Worm (Caenorhabditis elegans) whole organism, L1 larva: ENCODE measurements around the gene srh-148.

Experiments used
- ceh-8 ChIP-seq: fragments of 200-800 bp; sonication (Bioruptor generic); optimal IDR thresholded peaks from 2 replicates; lab custom pipeline; 2018; ENCODE audit warnings: mild to moderate bottlenecking, missing genetic modification characterization, moderate library complexity, missing compliant biosample characterization
- efl-1 ChIP-seq, 4 experiments: fragments of 150-350 bp; optimal IDR thresholded peaks in 3 of 4; peaks in 1 of 4; 1 replicate in 1 of 4; 2 replicates in 3 of 4; lab custom pipeline; 2014; ENCODE audit warnings: missing biosample characterization in 2 of 4, missing genetic modification characterization in 2 of 4, missing genetic modification reagents in 2 of 4
- egl-27 ChIP-seq, 2 experiments: fragments of 150-350 bp in 1 of 2; sonication (generic microtip); optimal IDR thresholded peaks; 3 replicates each; lab custom pipeline; 2017 to 2018; ENCODE audit warnings: missing biosample characterization in 2 of 2, missing genetic modification characterization in 2 of 2, missing genetic modification reagents in 2 of 2
- jun-1 ChIP-seq: fragments of 150-350 bp; optimal IDR thresholded peaks from 2 replicates; lab custom pipeline; 2014; ENCODE audit warnings: missing biosample characterization, missing genetic modification reagents, missing genetic modification characterization
- lin-13 ChIP-seq: fragments of 150-350 bp; optimal IDR thresholded peaks from 2 replicates; lab custom pipeline; 2014; ENCODE audit warnings: missing biosample characterization, missing genetic modification reagents, missing genetic modification characterization
- pag-3 ChIP-seq: sonication (generic microtip); optimal IDR thresholded peaks from 2 replicates; lab custom pipeline; 2017; ENCODE audit warnings: missing genetic modification characterization, mild to moderate bottlenecking, missing compliant biosample characterization, antibody characterized with exemption, borderline replicate concordance; ENCODE audit not compliant: insufficient read depth
- skn-1 ChIP-seq: fragments of 150-350 bp; optimal IDR thresholded peaks from 2 replicates; lab custom pipeline; 2014; ENCODE audit warnings: missing biosample characterization, missing genetic modification characterization

DNA sequence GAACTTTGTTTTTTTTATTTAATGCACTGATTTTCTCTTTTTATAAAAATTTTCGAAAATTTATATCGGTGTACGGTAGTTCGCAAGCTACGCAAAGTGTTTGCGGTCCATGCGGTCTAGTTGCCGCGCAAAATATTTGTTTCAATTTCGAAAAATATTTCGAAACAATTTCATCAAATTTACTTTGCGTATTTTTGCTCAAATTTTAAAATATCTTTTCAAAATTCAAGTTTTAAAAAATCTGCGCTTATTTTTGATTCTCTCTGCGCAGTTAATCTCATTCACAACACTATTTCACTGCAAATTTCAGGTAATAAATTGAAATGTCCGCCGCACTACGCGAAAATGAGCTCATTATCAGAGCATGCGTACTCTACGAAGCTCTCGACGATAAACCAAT is 9.2 kb upstream of the srh-148 start, which contains the start of gene fbxa-197:
- no peak for TF ChIP-seq jun-1 (tag; lab: Kevin White, UChicago)
- TF ChIP-seq egl-27 (tag; optimal IDR thresholded peaks at IDR 0.05; lab: Kevin White, UChicago): no peak
- TF ChIP-seq lin-13 (GFP tag; lab: Kevin White, UChicago): no peak
- no peak for TF ChIP-seq pag-3 (tag; lab: Kevin White, UChicago)
- TF ChIP-seq efl-1 (optimal IDR thresholded peaks at IDR 0.05; lab: Kevin White, UChicago): no peak
- no peak for TF ChIP-seq efl-1 (GFP tag; optimal IDR thresholded peaks at IDR 0.05 in 1 of 2; lab: Kevin White, UChicago)
- TF ChIP-seq ceh-8: no peak
- TF ChIP-seq skn-1 (tag; lab: Kevin White, UChicago): no peak
